Worm (Caenorhabditis elegans) whole organism, young adult: Measurements from ENCODE around the gene nspd-7.

Experiments
- C06A6.2 ChIP-seq: fragments of 200-800 bp; sonication (Bioruptor generic); conservative IDR thresholded peaks from 2 replicates; pipeline ENCODE4 v1.3.6; 2022; ENCODE audit warnings: missing genetic modification characterization, missing compliant biosample characterization
- D2030.7 ChIP-seq: fragments of 200-800 bp; sonication (Bioruptor generic); IDR thresholded peaks from 2 replicates; pipeline ENCODE4 v1.3.6; 2022; ENCODE audit warnings: missing genetic modification reagents, missing genetic modification characterization, missing compliant biosample characterization
- F10E7.11 ChIP-seq: sonication (generic microtip); optimal IDR thresholded peaks from 2 replicates; lab custom pipeline; 2017; ENCODE audit warnings: mild to moderate bottlenecking, missing genetic modification characterization, moderate library complexity, missing compliant biosample characterization
- F33H1.4 ChIP-seq: fragments of 200-800 bp; sonication (Bioruptor generic); IDR thresholded peaks from 2 replicates; pipeline ENCODE4 v1.3.6; 2022; ENCODE audit warnings: missing genetic modification reagents, missing genetic modification characterization, missing compliant biosample characterization
- F37B4.10 ChIP-seq: fragments of 200-800 bp; sonication (Bioruptor generic); IDR thresholded peaks from 2 replicates; pipeline ENCODE4 v1.3.6; 2022; ENCODE audit warnings: missing genetic modification characterization, missing compliant biosample characterization
- F57C9.4 ChIP-seq: sonication (generic microtip); optimal IDR thresholded peaks from 2 replicates; lab custom pipeline; 2017; ENCODE audit warnings: mild to moderate bottlenecking, missing genetic modification characterization, missing compliant biosample characterization
- K11D2.4 ChIP-seq: fragments of 200-800 bp; sonication (Bioruptor generic); IDR thresholded peaks from 2 replicates; pipeline ENCODE4 v1.3.6; 2022; ENCODE audit warnings: missing genetic modification reagents, missing genetic modification characterization, missing compliant biosample characterization
- Y53G8AR.9 ChIP-seq: fragments of 200-800 bp; sonication (Bioruptor generic); conservative IDR thresholded peaks from 2 replicates; pipeline ENCODE4 v1.3.6; 2022; ENCODE audit warnings: missing genetic modification reagents, missing genetic modification characterization, missing compliant biosample characterization
- Y56A3A.18 ChIP-seq: fragments of 200-800 bp; sonication (Bioruptor generic); IDR thresholded peaks from 2 replicates; pipeline ENCODE4 v1.3.6; 2022; ENCODE audit warnings: missing genetic modification reagents, missing genetic modification characterization, missing compliant biosample characterization
- Y95B8A.8 ChIP-seq: fragments of 200-800 bp; sonication (Bioruptor generic); IDR thresholded peaks from 2 replicates; pipeline ENCODE4 v1.3.6; 2022; ENCODE audit warnings: missing genetic modification reagents, missing genetic modification characterization, missing compliant biosample characterization
- ama-1 ChIP-seq, 3 experiments: fragments of 150-350 bp in 1 of 3; sonication (generic microtip) in 2 of 3; optimal IDR thresholded peaks; 2 replicates each; lab custom pipeline; 2014 to 2018; ENCODE audit warnings: missing biosample characterization in 2 of 3, missing genetic modification characterization in 2 of 3, missing genetic modification reagents in 2 of 3
- athp-1 ChIP-seq: sonication (generic microtip); optimal IDR thresholded peaks from 2 replicates; lab custom pipeline; 2017; ENCODE audit warnings: mild to moderate bottlenecking, missing genetic modification characterization, missing compliant biosample characterization
- attf-6 ChIP-seq: fragments of 200-800 bp; sonication (Bioruptor generic); IDR thresholded peaks from 2 replicates; pipeline ENCODE4 v1.3.6; 2022; ENCODE audit warnings: missing genetic modification reagents, missing genetic modification characterization, missing compliant biosample characterization
- bed-1 ChIP-seq: fragments of 200-800 bp; sonication (Bioruptor generic); IDR thresholded peaks from 2 replicates; pipeline ENCODE4 v1.3.6; 2022; ENCODE audit warnings: missing genetic modification reagents, missing genetic modification characterization, missing compliant biosample characterization
- ceh-100 ChIP-seq: fragments of 200-800 bp; sonication (Bioruptor generic); IDR thresholded peaks from 2 replicates; pipeline ENCODE4 v1.3.6; 2022; ENCODE audit warnings: missing genetic modification reagents, missing genetic modification characterization, missing compliant biosample characterization
- ceh-40 ChIP-seq: fragments of 200-800 bp; sonication (Bioruptor generic); IDR thresholded peaks from 2 replicates; pipeline ENCODE4 v1.3.6; 2022; ENCODE audit warnings: missing genetic modification characterization, missing compliant biosample characterization
- chd-7 ChIP-seq: sonication (generic microtip); optimal IDR thresholded peaks from 2 replicates; lab custom pipeline; 2016; ENCODE audit warnings: mild to moderate bottlenecking, missing genetic modification characterization, moderate library complexity, missing compliant biosample characterization
- die-1 ChIP-seq: sonication (generic microtip); optimal IDR thresholded peaks from 2 replicates; lab custom pipeline; 2016; ENCODE audit warnings: missing genotype, mild to moderate bottlenecking, missing genetic modification characterization, missing compliant biosample characterization
- dpl-1 ChIP-seq: fragments of 150-350 bp; optimal IDR thresholded peaks from 2 replicates; lab custom pipeline; 2014; ENCODE audit warnings: missing biosample characterization, missing genetic modification reagents, missing genetic modification characterization
- him-1 ChIP-seq: sonication (generic microtip); optimal IDR thresholded peaks from 2 replicates; lab custom pipeline; 2016; ENCODE audit warnings: missing genotype, missing genetic modification reagents, missing genetic modification characterization, missing compliant biosample characterization
- hlh-26 ChIP-seq: fragments of 200-800 bp; sonication (Bioruptor generic); conservative IDR thresholded peaks from 2 replicates; pipeline ENCODE4 v1.3.6; 2022; ENCODE audit warnings: missing genetic modification reagents, missing genetic modification characterization, missing compliant biosample characterization
- hmg-1.2 ChIP-seq: fragments of 200-800 bp; sonication (Bioruptor generic); IDR thresholded peaks from 2 replicates; pipeline ENCODE4 v1.3.6; 2022; ENCODE audit warnings: missing genetic modification reagents, missing genetic modification characterization, missing compliant biosample characterization
- lag-1 ChIP-seq: fragments of 200-800 bp; sonication (Bioruptor generic); IDR thresholded peaks from 2 replicates; pipeline ENCODE4 v1.3.6; 2022; ENCODE audit warnings: missing genetic modification reagents, missing genetic modification characterization, missing compliant biosample characterization
- let-526 ChIP-seq: fragments of 200-800 bp; sonication (Bioruptor generic); IDR thresholded peaks from 2 replicates; pipeline ENCODE4 v1.3.6; 2022; ENCODE audit warnings: missing genetic modification reagents, missing genetic modification characterization, missing compliant biosample characterization
- let-607 ChIP-seq, 2 experiments: fragments of 200-800 bp in 1 of 2; sonication (Bioruptor generic) in 1 of 2; sonication (generic microtip) in 1 of 2; optimal IDR thresholded peaks; 2 replicates each; lab custom pipeline; 2016 to 2018; ENCODE audit warnings: mild to moderate bottlenecking in 2 of 2, missing compliant biosample characterization in 2 of 2, missing genetic modification characterization in 2 of 2, moderate library complexity in 2 of 2, missing genotype in 1 of 2
- lin-26 ChIP-seq: fragments of 200-800 bp; sonication (Bioruptor generic); IDR thresholded peaks from 2 replicates; pipeline ENCODE4 v1.3.6; 2022; ENCODE audit warnings: missing genetic modification reagents, missing genetic modification characterization, missing compliant biosample characterization
- lin-35 ChIP-seq, 3 experiments: fragments of 150-350 bp in 2 of 3; sonication (generic microtip) in 1 of 3; optimal IDR thresholded peaks; 2 replicates each; lab custom pipeline; 2014 to 2018; ENCODE audit warnings: missing biosample characterization in 3 of 3, missing genetic modification characterization in 3 of 3, missing genetic modification reagents in 3 of 3
- lin-40 ChIP-seq: sonication (generic microtip); optimal IDR thresholded peaks from 2 replicates; lab custom pipeline; 2016; ENCODE audit warnings: missing genetic modification characterization, mild to moderate bottlenecking, missing compliant biosample characterization, missing genotype, missing genetic modification reagents
- madf-6 ChIP-seq: fragments of 200-800 bp; sonication (Bioruptor generic); IDR thresholded peaks from 2 replicates; pipeline ENCODE4 v1.3.6; 2022; ENCODE audit warnings: missing genetic modification reagents, missing genetic modification characterization, missing compliant biosample characterization
- nfyb-1 ChIP-seq: fragments of 200-800 bp; sonication (Bioruptor generic); IDR thresholded peaks from 2 replicates; pipeline ENCODE4 v1.3.6; 2022; ENCODE audit warnings: missing genetic modification reagents, missing genetic modification characterization, missing compliant biosample characterization
- rpc-1 ChIP-seq, 2 experiments: fragments of 150-350 bp in 1 of 2; sonication (generic microtip) in 1 of 2; optimal IDR thresholded peaks; 2 replicates each; lab custom pipeline; 2014 to 2018; ENCODE audit warnings: missing biosample characterization in 1 of 2, missing genetic modification characterization in 1 of 2, missing genetic modification reagents in 1 of 2, missing genotype in 1 of 2
- snpc-1.1 ChIP-seq: sonication (generic microtip); optimal IDR thresholded peaks from 2 replicates; lab custom pipeline; 2017; ENCODE audit warnings: missing genetic modification characterization, mild to moderate bottlenecking, missing compliant biosample characterization, antibody characterized with exemption, moderate library complexity, missing genotype, missing genetic modification reagents; ENCODE audit not compliant: insufficient read depth
- xnd-1 ChIP-seq: sonication (generic microtip); optimal IDR thresholded peaks from 2 replicates; lab custom pipeline; 2016; ENCODE audit warnings: missing genotype, missing genetic modification reagents, missing genetic modification characterization, missing compliant biosample characterization
- zfh-2 ChIP-seq: fragments of 200-800 bp; sonication (Bioruptor generic); conservative IDR thresholded peaks from 2 replicates; pipeline ENCODE4 v1.3.6; 2022; ENCODE audit warnings: missing genetic modification reagents, missing genetic modification characterization, missing compliant biosample characterization
- ztf-25 ChIP-seq: fragments of 200-800 bp; sonication (Bioruptor generic); IDR thresholded peaks from 2 replicates; pipeline ENCODE4 v1.3.6; 2022; ENCODE audit warnings: missing genetic modification reagents, missing genetic modification characterization, missing compliant biosample characterization
- ztf-6 ChIP-seq: fragments of 200-800 bp; sonication (Bioruptor generic); IDR thresholded peaks from 2 replicates; pipeline ENCODE4 v1.3.6; 2022; ENCODE audit warnings: missing genetic modification reagents, missing genetic modification characterization, missing compliant biosample characterization

nspd-7 gene

DNA sequence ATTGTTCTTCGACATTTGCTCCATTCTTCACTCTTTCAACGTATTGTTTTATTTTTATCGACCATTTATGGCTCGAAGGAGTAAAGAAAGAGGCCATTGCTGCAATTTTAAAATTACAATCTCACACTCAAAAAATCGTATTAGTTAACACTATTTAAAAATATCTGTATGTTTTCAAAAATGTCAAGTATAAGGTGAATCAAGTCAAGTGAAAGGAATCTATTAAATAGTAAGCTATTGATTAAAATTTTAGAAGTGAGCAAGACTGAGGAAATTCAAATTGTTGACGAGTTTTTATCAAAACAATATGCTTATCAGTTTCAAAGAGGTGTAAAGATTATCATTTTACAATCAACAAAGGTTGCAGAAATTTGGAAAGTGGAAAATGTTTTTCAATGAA lies 36.5 kb downstream of the nspd-7 start, which contains the start of gene F01G10.4:
TSS of gene F01G10.4 (minus strand) at position 101 of the 400 bp plus-strand sequence.
- no peak for TF ChIP-seq hmg-1.2 (GFP tag; lab: Robert Waterston, UW)
- TF ChIP-seq let-607 (tag; optimal IDR thresholded peaks at IDR 0.05; lab: Kevin White, UChicago): no peak
- no peak for TF ChIP-seq nfyb-1 (GFP tag; lab: Robert Waterston, UW)
- TF ChIP-seq ceh-40 (GFP tag; lab: Robert Waterston, UW): no peak
- no peak for TF ChIP-seq K11D2.4 (GFP tag; lab: Robert Waterston, UW)
- TF ChIP-seq Y95B8A.8: no peak
- TF ChIP-seq hlh-26 (GFP tag; lab: Robert Waterston, UW): no peak
- no peak for TF ChIP-seq attf-6 (GFP tag; lab: Robert Waterston, UW)
- TF ChIP-seq F10E7.11 (tag; lab: Kevin White, UChicago): no peak
- no peak for TF ChIP-seq F37B4.10 (GFP tag; lab: Robert Waterston, UW)
- no peak for TF ChIP-seq Y56A3A.18
- TF ChIP-seq Y53G8AR.9 (GFP tag; lab: Robert Waterston, UW): no peak
- TF ChIP-seq ceh-100: no peak
- TF ChIP-seq dpl-1 (GFP tag; lab: Kevin White, UChicago): no peak
- TF ChIP-seq lin-26: no peak
- no peak for TF ChIP-seq xnd-1 (tag; lab: Kevin White, UChicago)
- TF ChIP-seq lag-1: no peak

DNA sequence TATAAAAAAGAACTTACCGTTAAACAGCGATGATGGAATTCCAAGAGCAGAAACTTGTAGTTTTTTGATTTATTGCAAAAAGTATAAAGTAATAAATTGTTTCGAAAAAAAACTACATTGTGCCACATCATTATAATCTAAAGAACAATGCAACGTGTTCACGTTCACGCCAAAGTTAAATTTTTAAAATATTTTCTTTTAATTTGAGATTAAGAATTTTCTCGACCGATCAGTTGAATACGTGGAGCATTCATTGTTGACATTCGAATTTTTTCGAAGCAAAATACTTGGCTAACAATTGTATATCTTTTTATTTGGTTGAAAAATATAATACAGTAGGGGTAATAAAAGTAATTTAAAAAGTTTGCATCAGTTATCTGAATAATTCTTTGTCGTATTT lies 38.0 kb downstream of the nspd-7 start, which contains the start of gene F01G10.5:
TSS of gene F01G10.5 (minus strand) at position 101 of the 400 bp plus-strand sequence.
- no peak for TF ChIP-seq ztf-25 (GFP tag; lab: Robert Waterston, UW)
- no peak for TF ChIP-seq bed-1 (GFP tag; lab: Robert Waterston, UW)
- TF ChIP-seq F33H1.4 (GFP tag; lab: Robert Waterston, UW): no peak
- TF ChIP-seq let-526 (GFP tag; lab: Robert Waterston, UW): no peak
- no peak for TF ChIP-seq ama-1 (optimal IDR thresholded peaks at IDR 0.05; lab: Kevin White, UChicago)
- TF ChIP-seq ama-1 (GFP tag; optimal IDR thresholded peaks at IDR 0.05; lab: Kevin White, UChicago): no peak
- TF ChIP-seq F37B4.10 (GFP tag; lab: Robert Waterston, UW): no peak
- TF ChIP-seq lin-40 (tag; lab: Kevin White, UChicago): no peak
- TF ChIP-seq rpc-1 (optimal IDR thresholded peaks at IDR 0.05; lab: Kevin White, UChicago): no peak
- TF ChIP-seq rpc-1 (tag; optimal IDR thresholded peaks at IDR 0.05; lab: Kevin White, UChicago): no peak
- no peak for TF ChIP-seq die-1 (tag; lab: Kevin White, UChicago)
- no peak for TF ChIP-seq ztf-6 (GFP tag; lab: Robert Waterston, UW)
- no peak for TF ChIP-seq athp-1
- TF ChIP-seq hmg-1.2 (GFP tag; lab: Robert Waterston, UW): no peak
- no peak for TF ChIP-seq snpc-1.1 (tag; lab: Kevin White, UChicago)
- TF ChIP-seq C06A6.2 (GFP tag; lab: Robert Waterston, UW): no peak
- no peak for TF ChIP-seq lin-35 (GFP tag; optimal IDR thresholded peaks at IDR 0.05; lab: Kevin White, UChicago)
- TF ChIP-seq him-1 (tag; lab: Kevin White, UChicago): no peak
- TF ChIP-seq lin-26: no peak

DNA sequence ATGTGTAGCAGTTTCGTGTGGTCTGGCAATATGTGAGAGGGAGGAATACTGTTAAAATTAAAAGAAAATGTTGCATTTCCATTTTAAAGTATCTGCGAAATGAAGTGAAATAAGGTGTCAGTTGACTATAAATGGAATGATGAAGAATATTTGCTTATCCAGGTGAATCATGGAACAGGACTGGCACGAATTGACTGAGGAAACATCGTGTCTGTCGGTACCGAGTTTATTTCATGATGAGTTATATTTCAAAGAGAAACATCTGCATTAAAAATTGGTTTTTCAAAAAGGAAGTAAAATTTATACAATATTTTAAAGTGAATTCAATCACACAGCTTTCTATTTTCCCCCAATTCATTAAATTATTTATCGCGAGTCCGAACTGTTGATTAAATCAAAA lies 41.5 kb downstream of the nspd-7 start, which contains the start of gene F01G10.6:
TSS of gene F01G10.6 (minus strand) at position 101 of the 400 bp plus-strand sequence.
- no peak for TF ChIP-seq madf-6 (GFP tag; lab: Robert Waterston, UW)
- no peak for TF ChIP-seq chd-7 (tag; lab: Kevin White, UChicago)
- TF ChIP-seq F57C9.4 (tag; lab: Kevin White, UChicago): no peak
- TF ChIP-seq dpl-1 (GFP tag; lab: Kevin White, UChicago): no peak
- TF ChIP-seq athp-1: no peak
- TF ChIP-seq D2030.7 (GFP tag; lab: Robert Waterston, UW): no peak
- TF ChIP-seq zfh-2 (GFP tag; lab: Robert Waterston, UW): no peak
